Worm (Caenorhabditis elegans): Measurements from ENCODE around the gene F41H10.12.

Gene F41H10.12

DNA sequence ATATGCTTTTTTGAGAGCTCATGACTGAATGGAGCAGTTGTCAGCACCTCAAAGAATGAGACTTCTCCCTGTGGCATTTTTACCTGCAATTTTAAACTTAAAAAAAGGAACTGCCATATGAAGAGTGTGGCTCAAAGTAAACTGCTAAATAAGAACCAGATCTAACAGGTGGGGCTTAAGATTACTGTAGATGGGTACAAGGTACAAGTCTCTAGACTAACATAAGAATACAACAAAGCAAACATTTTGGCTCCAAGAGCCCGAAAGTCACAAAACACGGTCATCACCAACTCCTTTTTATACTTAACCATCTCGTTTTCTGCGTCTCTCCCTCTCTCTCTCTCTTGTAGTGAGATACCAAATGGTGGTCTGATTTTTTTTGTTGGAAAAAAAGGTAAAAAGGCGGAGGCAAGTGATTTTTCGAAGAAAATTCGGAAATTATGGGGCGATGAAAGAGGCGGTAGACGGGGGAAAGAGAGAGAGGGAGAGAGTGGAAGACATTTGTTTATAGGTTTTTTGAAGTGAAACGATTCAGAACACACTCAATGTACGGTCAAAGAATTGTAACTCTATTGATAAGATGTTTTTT lies 3.5 kb downstream of the F41H10.12 start, which contains the start of gene elo-6:
Gene elo-6 (minus strand): TSS at position 83 of the 589 bp plus-strand sequence.
- TF ChIP-seq madf-10 (tag; optimal IDR thresholded peaks at IDR 0.05): peak; percentile 2
- peak; percentile 89 for TF ChIP-seq nhr-80 (tag; optimal IDR thresholded peaks at IDR 0.05)
- peak; percentile 31 for TF ChIP-seq attf-5 (GFP tag; optimal IDR thresholded peaks at IDR 0.05)
- 0 out of 2 replicates have a peak, but pooled peaks have one; percentile 34 for TF ChIP-seq dox-1 (GFP tag; IDR thresholded peaks at IDR 0.05)
- TF ChIP-seq cebp-1 (GFP tag; IDR thresholded peaks at IDR 0.05): no peak
- TF ChIP-seq cebp-1 (tag; optimal IDR thresholded peaks at IDR 0.05): peak; percentile 52
- no peak for TF ChIP-seq tbp1 (GFP tag; optimal IDR thresholded peaks at IDR 0.05)
- TF ChIP-seq atf-7 (tag; optimal IDR thresholded peaks at IDR 0.05): peak; percentile 55
- TF ChIP-seq him-1 (tag; optimal IDR thresholded peaks at IDR 0.05): no peak
- TF ChIP-seq madf-8 (GFP tag; conservative IDR thresholded peaks at IDR 0.05): no peak
- TF ChIP-seq snpc-4 (GFP tag; optimal IDR thresholded peaks at IDR 0.05): no peak
- TF ChIP-seq snpc-4 (tag; optimal IDR thresholded peaks at IDR 0.05): peak in 1 of 4 experiments; percentile 23
- no peak for TF ChIP-seq mel-28 (tag; optimal IDR thresholded peaks at IDR 0.05; ENCODE audit: borderline replicate concordance)
- TF ChIP-seq ztf-18 (tag; optimal IDR thresholded peaks at IDR 0.05): peak; percentile 47
- TF ChIP-seq hsf-1 (GFP tag; IDR thresholded peaks at IDR 0.05): no peak

DNA sequence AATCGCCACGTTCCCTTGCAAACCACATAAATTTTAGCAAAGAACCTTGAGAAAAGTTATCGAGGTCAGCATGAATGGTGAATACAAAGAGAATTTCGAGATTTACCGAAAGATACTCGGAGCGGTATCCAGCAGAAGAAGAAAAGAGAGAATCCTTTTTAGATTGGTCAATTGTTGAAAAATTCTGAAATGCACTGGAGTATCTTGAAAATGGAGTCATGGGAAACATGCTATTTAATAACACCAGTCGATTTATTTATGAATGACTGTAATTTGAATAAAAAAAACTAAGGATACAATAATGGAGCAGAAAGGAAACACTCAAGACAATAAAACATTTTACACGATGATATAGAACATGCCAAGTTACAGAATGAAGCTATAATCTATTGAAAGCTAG lies 4.8 kb downstream of the F41H10.12 start:
- TF ChIP-seq ceh-40 (GFP tag; IDR thresholded peaks at IDR 0.05): no peak
- no peak for TF ChIP-seq rcor-1 (GFP tag; IDR thresholded peaks at IDR 0.05)
- TF ChIP-seq B0019.2 (GFP tag; conservative IDR thresholded peaks at IDR 0.05): no peak
- TF ChIP-seq lsl-1 (GFP tag; optimal IDR thresholded peaks at IDR 0.05): peak; percentile 32
- TF ChIP-seq D2030.7 (GFP tag; IDR thresholded peaks at IDR 0.05): no peak; the same call in 1 of the 2 replicates
- TF ChIP-seq ceh-79 (tag; optimal IDR thresholded peaks at IDR 0.05): no peak
- no peak for TF ChIP-seq F55B11.4 (tag; optimal IDR thresholded peaks at IDR 0.05; ENCODE audit: borderline replicate concordance, insufficient read depth)
- peak; percentile 67 for TF ChIP-seq hrde-1 (tag; optimal IDR thresholded peaks at IDR 0.05; ENCODE audit: borderline replicate concordance)
- TF ChIP-seq madf-8 (GFP tag; conservative IDR thresholded peaks at IDR 0.05): no peak
- no peak for TF ChIP-seq ztf-22 (GFP tag; optimal IDR thresholded peaks at IDR 0.05)
- TF ChIP-seq sptf-2 (GFP tag; optimal IDR thresholded peaks at IDR 0.05): no peak
- no peak for TF ChIP-seq cebp-1 (GFP tag; IDR thresholded peaks at IDR 0.05)
- no peak for TF ChIP-seq cebp-1 (tag; optimal IDR thresholded peaks at IDR 0.05)
- TF ChIP-seq nfya-2 (GFP tag; IDR thresholded peaks at IDR 0.05): no peak
- no peak for TF ChIP-seq rpc-1 (optimal IDR thresholded peaks at IDR 0.05)
- TF ChIP-seq rpc-1 (tag; optimal IDR thresholded peaks at IDR 0.05): no peak
- TF ChIP-seq athp-1 (tag; optimal IDR thresholded peaks at IDR 0.05): no peak
- no peak for TF ChIP-seq ZK185.1 (tag; optimal IDR thresholded peaks at IDR 0.05; ENCODE audit: poor library complexity, severe bottlenecking)
- no peak for TF ChIP-seq mes-4 (tag; optimal IDR thresholded peaks at IDR 0.05)
- 0 out of 2 replicates have a peak, but pooled peaks have one; percentile 51 for TF ChIP-seq ceh-58 (GFP tag; IDR thresholded peaks at IDR 0.05)
- no peak for TF ChIP-seq unc-130 (GFP tag; optimal IDR thresholded peaks at IDR 0.05)
- peak; percentile 14; the same call in 1 of the 2 replicates for TF ChIP-seq ceh-100 (GFP tag; IDR thresholded peaks at IDR 0.05)
- TF ChIP-seq egl-44 (GFP tag; IDR thresholded peaks at IDR 0.05): no peak
- no peak for TF ChIP-seq nhr-120 (GFP tag; IDR thresholded peaks at IDR 0.05)
- TF ChIP-seq madf-3 (GFP tag; IDR thresholded peaks at IDR 0.05): no peak; the same call in 1 of the 2 replicates
- no peak for TF ChIP-seq F22D6.2 (tag; optimal IDR thresholded peaks at IDR 0.05)
- no peak for TF ChIP-seq aptf-2 (GFP tag; conservative IDR thresholded peaks at IDR 0.05)
- TF ChIP-seq nhr-179 (tag; optimal IDR thresholded peaks at IDR 0.05): no peak
- no peak for TF ChIP-seq Y79H2A.3 (GFP tag; conservative IDR thresholded peaks at IDR 0.05)
- TF ChIP-seq Y53G8AR.9 (GFP tag; conservative IDR thresholded peaks at IDR 0.05): peak; percentile 73
- TF ChIP-seq mxl-1 (tag; optimal IDR thresholded peaks at IDR 0.05): no peak
- TF ChIP-seq snpc-1.1 (tag; optimal IDR thresholded peaks at IDR 0.05; ENCODE audit: insufficient read depth): no peak
- no peak for TF ChIP-seq fkh-3 (tag; optimal IDR thresholded peaks at IDR 0.05)
- no peak for TF ChIP-seq ztf-25 (GFP tag; IDR thresholded peaks at IDR 0.05)
- TF ChIP-seq Y67H2A.10 (GFP tag; conservative IDR thresholded peaks at IDR 0.05): no peak
- TF ChIP-seq B0261.1 (tag; optimal IDR thresholded peaks at IDR 0.05): no peak

Data from whole organism, young adult.